Worm (Caenorhabditis elegans) whole organism, L1 larva: ENCODE results near the gene Y70C5B.2.

ENCODE experiments used
- C16A3.4 ChIP-seq: fragments of 150-350 bp; optimal IDR thresholded peaks from 2 replicates; lab custom pipeline; 2014; ENCODE audit warnings: missing biosample characterization, missing genetic modification characterization
- F16B12.6 ChIP-seq: fragments of 150-350 bp; optimal IDR thresholded peaks from 2 replicates; lab custom pipeline; 2014; ENCODE audit warnings: missing biosample characterization, missing genetic modification characterization
- blmp-1 ChIP-seq: fragments of 150-350 bp; optimal IDR thresholded peaks from 2 replicates; lab custom pipeline; 2014; ENCODE audit warnings: missing biosample characterization, missing genetic modification characterization
- ceh-63 ChIP-seq: fragments of 200-800 bp; sonication (Bioruptor generic); optimal IDR thresholded peaks from 2 replicates; lab custom pipeline; 2018; ENCODE audit warnings: mild to moderate bottlenecking, missing genetic modification characterization, missing compliant biosample characterization
- ceh-90 ChIP-seq: sonication (generic microtip); optimal IDR thresholded peaks from 2 replicates; lab custom pipeline; 2016; ENCODE audit warnings: missing genetic modification characterization, missing compliant biosample characterization
- dsc-1 ChIP-seq: sonication (generic microtip); optimal IDR thresholded peaks from 2 replicates; lab custom pipeline; 2016; ENCODE audit warnings: mild to moderate bottlenecking, missing genetic modification characterization, missing compliant biosample characterization
- egl-13 ChIP-seq: sonication (generic microtip); optimal IDR thresholded peaks from 2 replicates; lab custom pipeline; 2016; ENCODE audit warnings: missing genotype, missing genetic modification reagents, missing genetic modification characterization, missing compliant biosample characterization
- egl-27 ChIP-seq, 2 experiments: fragments of 150-350 bp in 1 of 2; sonication (generic microtip); optimal IDR thresholded peaks; 3 replicates each; lab custom pipeline; 2017 to 2018; ENCODE audit warnings: missing biosample characterization in 2 of 2, missing genetic modification characterization in 2 of 2, missing genetic modification reagents in 2 of 2
- fkh-10 ChIP-seq: sonication (generic microtip); optimal IDR thresholded peaks from 2 replicates; lab custom pipeline; 2017; ENCODE audit warnings: missing biosample characterization, missing genetic modification reagents, missing genetic modification characterization
- fkh-4 ChIP-seq: sonication (generic microtip); optimal IDR thresholded peaks from 2 replicates; lab custom pipeline; 2016; ENCODE audit warnings: missing compliant biosample characterization, missing genetic modification characterization, borderline replicate concordance
- fos-1 ChIP-seq: fragments of 150-350 bp; optimal IDR thresholded peaks from 2 replicates; lab custom pipeline; 2014; ENCODE audit warnings: missing biosample characterization, missing genetic modification characterization
- grh-1 ChIP-seq: fragments of 200-800 bp; sonication (Bioruptor generic); IDR thresholded peaks from 2 replicates; pipeline ENCODE4 v1.3.6; 2022; ENCODE audit warnings: missing genetic modification reagents, missing genetic modification characterization, missing compliant biosample characterization
- hlh-17 ChIP-seq: fragments of 200-800 bp; sonication (Bioruptor generic); optimal IDR thresholded peaks from 2 replicates; lab custom pipeline; 2018; ENCODE audit warnings: missing genetic modification characterization, mild to moderate bottlenecking, missing compliant biosample characterization, moderate library complexity, borderline replicate concordance
- hlh-4 ChIP-seq: sonication (generic microtip); optimal IDR thresholded peaks from 2 replicates; lab custom pipeline; 2016; ENCODE audit warnings: mild to moderate bottlenecking, missing genetic modification characterization, missing compliant biosample characterization
- hpl-2 ChIP-seq: fragments of 150-350 bp; optimal IDR thresholded peaks from 2 replicates; lab custom pipeline; 2014; ENCODE audit warnings: missing biosample characterization, missing genetic modification reagents, missing genetic modification characterization
- irx-1 ChIP-seq: sonication (generic microtip); optimal IDR thresholded peaks from 2 replicates; lab custom pipeline; 2016; ENCODE audit warnings: missing genetic modification characterization, missing compliant biosample characterization
- lin-35 ChIP-seq, 2 experiments: fragments of 150-350 bp; optimal IDR thresholded peaks; 2 replicates each; lab custom pipeline; 2014; ENCODE audit warnings: missing biosample characterization in 2 of 2, missing genetic modification characterization in 2 of 2, missing genetic modification reagents in 2 of 2
- lin-39 ChIP-seq: fragments of 150-350 bp; optimal IDR thresholded peaks from 2 replicates; lab custom pipeline; 2014; ENCODE audit warnings: missing biosample characterization, missing genetic modification reagents, missing genetic modification characterization
- lsy-2 ChIP-seq, 2 experiments: fragments of 150-350 bp; optimal IDR thresholded peaks; 2 replicates each; lab custom pipeline; 2014; ENCODE audit warnings: missing biosample characterization in 2 of 2, missing genetic modification characterization in 2 of 2
- mef-2 ChIP-seq: fragments of 150-350 bp; optimal IDR thresholded peaks from 2 replicates; lab custom pipeline; 2014; ENCODE audit warnings: missing biosample characterization, missing genetic modification characterization
- mep-1 ChIP-seq: fragments of 150-350 bp; optimal IDR thresholded peaks from 2 replicates; lab custom pipeline; 2014; ENCODE audit warnings: missing biosample characterization, missing genetic modification characterization
- nhr-12 ChIP-seq: sonication (generic microtip); optimal IDR thresholded peaks from 2 replicates; lab custom pipeline; 2017; ENCODE audit warnings: missing biosample characterization, missing genetic modification characterization
- nhr-19 ChIP-seq: fragments of 200-800 bp; sonication (Bioruptor generic); conservative IDR thresholded peaks from 2 replicates; pipeline ENCODE4 v1.3.6; 2022; ENCODE audit warnings: missing genetic modification characterization, missing compliant biosample characterization
- nhr-71 ChIP-seq: sonication (generic microtip); optimal IDR thresholded peaks from 2 replicates; lab custom pipeline; 2016; ENCODE audit warnings: mild to moderate bottlenecking, missing genetic modification characterization, moderate library complexity, missing compliant biosample characterization
- nhr-77 ChIP-seq: fragments of 150-350 bp; optimal IDR thresholded peaks from 2 replicates; lab custom pipeline; 2014; ENCODE audit warnings: missing biosample characterization, missing genetic modification characterization
- nhr-85 ChIP-seq: sonication (generic microtip); peaks from one replicate; lab custom pipeline; 2016; ENCODE audit warnings: missing genetic modification characterization, inconsistent platforms, missing compliant biosample characterization
- nhr-90 ChIP-seq: sonication (generic microtip); optimal IDR thresholded peaks from 2 replicates; lab custom pipeline; 2016; ENCODE audit warnings: mild to moderate bottlenecking, missing genetic modification characterization, missing compliant biosample characterization; ENCODE audit not compliant: poor library complexity
- pax-3 ChIP-seq: fragments of 200-800 bp; sonication (Bioruptor generic); optimal IDR thresholded peaks from 2 replicates; lab custom pipeline; 2018; ENCODE audit warnings: mild to moderate bottlenecking, missing genetic modification characterization, moderate library complexity, missing compliant biosample characterization
- pqm-1 ChIP-seq: sonication (generic microtip); optimal IDR thresholded peaks from 3 replicates; lab custom pipeline; 2017; ENCODE audit warnings: missing biosample characterization, missing genetic modification characterization
- snpc-4 ChIP-seq: fragments of 150-350 bp; optimal IDR thresholded peaks from 2 replicates; lab custom pipeline; 2014; ENCODE audit warnings: missing biosample characterization, missing genetic modification characterization
- sox-4 ChIP-seq: sonication (generic microtip); optimal IDR thresholded peaks from 2 replicates; lab custom pipeline; 2016; ENCODE audit warnings: missing genetic modification characterization, missing compliant biosample characterization
- sptf-1 ChIP-seq: fragments of 150-350 bp; optimal IDR thresholded peaks from 2 replicates; lab custom pipeline; 2014; ENCODE audit warnings: missing biosample characterization, missing genetic modification characterization
- sup-37 ChIP-seq: fragments of 200-800 bp; sonication (Bioruptor generic); optimal IDR thresholded peaks from 2 replicates; lab custom pipeline; 2018; ENCODE audit warnings: mild to moderate bottlenecking, missing genetic modification characterization, missing compliant biosample characterization
- swsn-7 ChIP-seq: sonication (generic microtip); optimal IDR thresholded peaks from 2 replicates; lab custom pipeline; 2016; ENCODE audit warnings: missing genetic modification characterization, missing compliant biosample characterization
- tbx-2 ChIP-seq: sonication (generic microtip); optimal IDR thresholded peaks from 2 replicates; lab custom pipeline; 2016; ENCODE audit warnings: missing genetic modification characterization, missing compliant biosample characterization
- unc-130 ChIP-seq: fragments of 150-350 bp; optimal IDR thresholded peaks from 2 replicates; lab custom pipeline; 2017; ENCODE audit warnings: missing biosample characterization, missing genetic modification characterization, inconsistent platforms
- unc-62 ChIP-seq: fragments of 150-350 bp; optimal IDR thresholded peaks from 2 replicates; lab custom pipeline; 2014; ENCODE audit warnings: missing biosample characterization, missing genetic modification reagents, missing genetic modification characterization
- xbp-1 ChIP-seq: sonication (generic microtip); optimal IDR thresholded peaks from 2 replicates; lab custom pipeline; 2016; ENCODE audit warnings: missing genetic modification characterization, missing compliant biosample characterization
- ztf-4 ChIP-seq: fragments of 150-350 bp; optimal IDR thresholded peaks from 2 replicates; lab custom pipeline; 2014; ENCODE audit warnings: missing biosample characterization, missing genetic modification characterization

The Y70C5B.2 gene

ce11 chrV:16683359-16683758 is 22.6 kb upstream of the Y70C5B.2 start:
- TF ChIP-seq egl-27 (tag; optimal IDR thresholded peaks at IDR 0.05; lab: Kevin White, UChicago) (no peak), fkh-10 (GFP tag; lab: Kevin White, UChicago) (no peak), nhr-19 (GFP tag; lab: Robert Waterston, UW) (no peak), pax-3 (tag; lab: Kevin White, UChicago) (no peak), tbx-2 (tag; lab: Kevin White, UChicago) (no peak), ceh-63 (GFP tag; lab: Kevin White, UChicago) (no peak), lsy-2 (tag; optimal IDR thresholded peaks at IDR 0.05; lab: Kevin White, UChicago) (no peak), nhr-85 (tag; lab: Kevin White, UChicago) (no peak)

- no peak for TF ChIP-seq fkh-10 (GFP tag; lab: Kevin White, UChicago)
- TF ChIP-seq sox-4 (tag; lab: Kevin White, UChicago): no peak
- no peak for TF ChIP-seq swsn-7 (tag; lab: Kevin White, UChicago)
- no peak for TF ChIP-seq nhr-19 (GFP tag; lab: Robert Waterston, UW)
- no peak for TF ChIP-seq blmp-1
- no peak for TF ChIP-seq pqm-1 (tag; lab: Kevin White, UChicago)
- TF ChIP-seq nhr-12: no peak
- no peak for TF ChIP-seq F16B12.6
- no peak for TF ChIP-seq unc-130 (tag; lab: Kevin White, UChicago)
- no peak for TF ChIP-seq snpc-4 (tag; lab: Kevin White, UChicago)
- TF ChIP-seq hpl-2 (GFP tag; lab: Kevin White, UChicago): no peak
- TF ChIP-seq nhr-71: no peak
- no peak for TF ChIP-seq egl-27 (tag; optimal IDR thresholded peaks at IDR 0.05; lab: Kevin White, UChicago)
- no peak for TF ChIP-seq mep-1 (tag; lab: Kevin White, UChicago)
- TF ChIP-seq fos-1 (tag; lab: Kevin White, UChicago): no peak
- TF ChIP-seq ceh-90 (tag; lab: Kevin White, UChicago): no peak
- TF ChIP-seq nhr-77 (tag; lab: Kevin White, UChicago): no peak
- TF ChIP-seq pax-3 (tag; lab: Kevin White, UChicago): no peak
Observed at ce11 chrV:16682886-16683285, 22.2 kb upstream of the Y70C5B.2 start, which contains the start of gene srw-36. Gene srw-36 (plus strand): TSS chrV:16683186.

DNA sequence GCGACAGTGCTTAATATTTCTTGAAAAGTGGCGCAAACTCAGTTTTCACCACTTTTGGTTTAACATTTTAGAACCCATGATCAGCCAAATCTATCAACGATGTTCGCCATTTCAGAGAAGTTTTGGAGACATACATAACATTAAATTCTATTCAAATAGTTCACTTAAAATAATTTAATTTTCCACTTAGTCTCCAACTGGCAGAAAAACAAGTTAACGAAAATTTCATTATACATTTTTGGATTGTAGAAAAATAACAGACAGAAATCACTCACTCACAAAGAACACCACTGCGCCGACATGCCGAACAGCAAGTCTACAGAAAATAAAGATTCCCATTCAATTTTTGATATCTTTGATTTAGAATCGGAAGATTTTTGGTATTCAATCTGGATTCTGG is 19.3 kb upstream of the Y70C5B.2 start, which contains the start of gene srw-44:
srw-44 (plus strand) TSS at position 301 of the 400 bp plus-strand sequence.
- TF ChIP-seq hlh-17 (GFP tag; lab: Kevin White, UChicago) (no peak), hlh-4 (no peak), tbx-2 (tag; lab: Kevin White, UChicago) (no peak), pqm-1 (tag; lab: Kevin White, UChicago) (no peak), dsc-1 (tag; lab: Kevin White, UChicago) (no peak), ztf-4 (tag; lab: Kevin White, UChicago) (no peak), sox-4 (tag; lab: Kevin White, UChicago) (no peak), lin-39 (tag; lab: Kevin White, UChicago) (no peak), irx-1 (tag; lab: Kevin White, UChicago) (no peak), sptf-1 (tag; lab: Kevin White, UChicago) (no peak), blmp-1 (no peak), fkh-4 (tag; lab: Kevin White, UChicago) (no peak), lin-35 (GFP tag; optimal IDR thresholded peaks at IDR 0.05; lab: Kevin White, UChicago) (no peak), nhr-90 (tag; lab: Kevin White, UChicago) (no peak), hpl-2 (GFP tag; lab: Kevin White, UChicago) (no peak), egl-13 (tag; lab: Kevin White, UChicago) (no peak), sup-37 (no peak)

- no peak for TF ChIP-seq xbp-1
- no peak for TF ChIP-seq lsy-2 (tag; optimal IDR thresholded peaks at IDR 0.05; lab: Kevin White, UChicago)
- TF ChIP-seq lin-35 (GFP tag; optimal IDR thresholded peaks at IDR 0.05; lab: Kevin White, UChicago): no peak
- TF ChIP-seq fkh-4 (tag; lab: Kevin White, UChicago): no peak
- no peak for TF ChIP-seq ztf-4 (tag; lab: Kevin White, UChicago)
- TF ChIP-seq dsc-1 (tag; lab: Kevin White, UChicago): no peak
- TF ChIP-seq nhr-12: no peak
- TF ChIP-seq fos-1 (tag; lab: Kevin White, UChicago): no peak
- TF ChIP-seq egl-13 (tag; lab: Kevin White, UChicago): no peak
- TF ChIP-seq ceh-63 (GFP tag; lab: Kevin White, UChicago): no peak
- TF ChIP-seq F16B12.6: no peak
- no peak for TF ChIP-seq irx-1 (tag; lab: Kevin White, UChicago)
- no peak for TF ChIP-seq nhr-71
- TF ChIP-seq pax-3 (tag; lab: Kevin White, UChicago): no peak
- TF ChIP-seq sptf-1 (tag; lab: Kevin White, UChicago): no peak
- no peak for TF ChIP-seq grh-1 (GFP tag; lab: Robert Waterston, UW)
- no peak for TF ChIP-seq C16A3.4
- TF ChIP-seq unc-62 (GFP tag; lab: Kevin White, UChicago): no peak
- no peak for TF ChIP-seq mef-2 (tag; lab: Kevin White, UChicago)
Observed at ce11 chrV:16679237-16679636, 18.5 kb upstream of the Y70C5B.2 start, which contains the start of gene srz-103. Gene srz-103 (minus strand): TSS chrV:16679337.
